4 worm cellular contexts compared by ENCODE assay signal in the genomic region with DNA sequence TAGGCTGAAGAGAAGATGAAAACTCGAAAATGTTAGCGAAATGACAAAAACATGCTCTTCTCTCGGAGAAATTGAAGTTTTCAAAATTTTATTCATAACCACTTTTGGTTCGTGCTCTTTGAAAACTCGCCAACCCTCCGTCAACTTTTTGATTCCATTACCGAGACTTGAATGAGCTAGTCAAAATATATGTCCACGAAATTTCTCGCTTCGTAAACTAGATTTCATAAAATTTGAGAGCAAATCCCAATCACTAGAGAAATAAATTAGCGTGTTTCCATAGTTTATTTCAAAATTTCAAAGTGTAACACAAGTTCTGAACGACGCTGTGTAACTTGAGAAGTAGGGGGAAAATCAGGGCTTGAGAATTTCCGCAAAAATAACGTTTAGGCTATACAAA.
TF ChIP-seq lines count a peak whose summit lies in the region.

No protein-coding gene starts in this region.

TF ChIP-seq in whole organism, L1 larva, 84 proteins besides CTCF, POLR2A, EP300 and RAD21:
- TF ChIP-seq lin-35 (GFP tag; optimal IDR thresholded peaks at IDR 0.05; lab: Kevin White, UChicago): no peak
- TF ChIP-seq egl-27 (tag; optimal IDR thresholded peaks at IDR 0.05; lab: Kevin White, UChicago): no peak
- TF ChIP-seq nhr-84 (tag; optimal IDR thresholded peaks at IDR 0.05; lab: Kevin White, UChicago): no peak
- no peak for TF ChIP-seq ceh-63 (GFP tag; optimal IDR thresholded peaks at IDR 0.05; lab: Kevin White, UChicago)
- TF ChIP-seq fkh-4 (tag; optimal IDR thresholded peaks at IDR 0.05; lab: Kevin White, UChicago; ENCODE audit: borderline replicate concordance): no peak
- no peak for TF ChIP-seq dsc-1 (tag; optimal IDR thresholded peaks at IDR 0.05; lab: Kevin White, UChicago)
- no peak for TF ChIP-seq lsy-2 (tag; optimal IDR thresholded peaks at IDR 0.05; lab: Kevin White, UChicago)
- no peak for TF ChIP-seq blmp-1 (tag; optimal IDR thresholded peaks at IDR 0.05; lab: Kevin White, UChicago)
- no peak for TF ChIP-seq nhr-90 (tag; optimal IDR thresholded peaks at IDR 0.05; lab: Kevin White, UChicago; ENCODE audit: poor library complexity)
- TF ChIP-seq unc-98 (GFP tag; IDR thresholded peaks at IDR 0.05; lab: Robert Waterston, UW): no peak
- no peak for TF ChIP-seq tbx-2 (tag; optimal IDR thresholded peaks at IDR 0.05; lab: Kevin White, UChicago)
- TF ChIP-seq nhr-85 (tag; lab: Kevin White, UChicago): peak; percentile 14
- no peak for TF ChIP-seq rnt-1 (tag; optimal IDR thresholded peaks at IDR 0.05; lab: Kevin White, UChicago)
- TF ChIP-seq sptf-1 (tag; optimal IDR thresholded peaks at IDR 0.05; lab: Kevin White, UChicago): no peak
- TF ChIP-seq nhr-11 (tag; optimal IDR thresholded peaks at IDR 0.05; lab: Kevin White, UChicago): no peak
- no peak for TF ChIP-seq isw-1 (GFP tag; IDR thresholded peaks at IDR 0.05; lab: Robert Waterston, UW)
- TF ChIP-seq fkh-10 (GFP tag; optimal IDR thresholded peaks at IDR 0.05; lab: Kevin White, UChicago): peak; percentile 8

TF ChIP-seq in whole organism, L4 larva, 104 proteins besides CTCF, POLR2A, EP300 and RAD21:
- TF ChIP-seq lin-38 (GFP tag; IDR thresholded peaks at IDR 0.05; lab: Robert Waterston, UW) (no peak), fkh-10 (GFP tag; optimal IDR thresholded peaks at IDR 0.05; lab: Kevin White, UChicago) (peak; percentile 6)

TF ChIP-seq in whole organism, late embryonic, 69 proteins besides CTCF, POLR2A, EP300 and RAD21:
- TF ChIP-seq T23F11.4 (GFP tag; optimal IDR thresholded peaks at IDR 0.05; lab: Kevin White, UChicago) (no peak), unc-42 (tag; optimal IDR thresholded peaks at IDR 0.05; lab: Kevin White, UChicago) (peak; percentile 71)

TF ChIP-seq in whole organism, mixed stage, embryonic, 35 proteins besides CTCF, POLR2A, EP300 and RAD21:
- TF ChIP-seq nhr-237 (tag; optimal IDR thresholded peaks at IDR 0.05; lab: Kevin White, UChicago) (no peak), ces-1 (GFP tag; optimal IDR thresholded peaks at IDR 0.05; lab: Kevin White, UChicago) (peak; percentile 79)
TF ChIP-seq in whole organism, mixed stage, embryonic: peak in this region for 1.
